Fruit fly (Drosophila melanogaster) whole organism, embryonic: ENCODE measurements around the gene tbrd-1.

Source experiments
- ATbp ChIP-seq: fragments of 200-800 bp; sonication (Bioruptor generic); optimal IDR thresholded peaks from 2 replicates; lab custom pipeline; 2017; ENCODE audit warnings: missing biosample characterization, mild to moderate bottlenecking, missing genetic modification characterization, missing genetic modification reagents
- CG16813 ChIP-seq: fragments of 200-800 bp; sonication (Bioruptor generic); IDR thresholded peaks from 3 replicates; pipeline ENCODE4 v1.3.6; 2022; ENCODE audit warnings: missing biosample characterization, missing genetic modification characterization; ENCODE audit not compliant: partially characterized antibody
- CG16815 ChIP-seq: fragments of 200-800 bp; sonication (Bioruptor generic); optimal IDR thresholded peaks from 3 replicates; lab custom pipeline; 2017; ENCODE audit warnings: missing biosample characterization, mild to moderate bottlenecking, missing genetic modification characterization
- CG17385 ChIP-seq: fragments of 200-800 bp; sonication (Bioruptor generic); optimal IDR thresholded peaks from 3 replicates; lab custom pipeline; 2018; ENCODE audit warnings: missing biosample characterization, mild to moderate bottlenecking, missing genetic modification characterization
- CG17912 ChIP-seq: fragments of 200-800 bp; sonication (Bioruptor generic); optimal IDR thresholded peaks from 2 replicates; lab custom pipeline; 2018; ENCODE audit warnings: missing biosample characterization, mild to moderate bottlenecking, missing genetic modification characterization
- CG3281 ChIP-seq: fragments of 200-800 bp; sonication (Bioruptor generic); optimal IDR thresholded peaks from 3 replicates; lab custom pipeline; 2017; ENCODE audit warnings: missing biosample characterization, mild to moderate bottlenecking, missing genetic modification characterization
- CG42726 ChIP-seq: fragments of 200-800 bp; sonication (Bioruptor generic); IDR thresholded peaks from 2 replicates; pipeline ENCODE4 v1.3.6; 2022; ENCODE audit warnings: missing biosample characterization, missing genetic modification characterization; ENCODE audit not compliant: partially characterized antibody
- CG7357 ChIP-seq: fragments of 200-800 bp; sonication (Bioruptor generic); IDR thresholded peaks from 3 replicates; pipeline ENCODE4 v1.3.6; 2022; ENCODE audit warnings: missing biosample characterization, missing genetic modification characterization
- CG7745 ChIP-seq: fragments of 200-800 bp; sonication (Bioruptor generic); optimal IDR thresholded peaks from 2 replicates; lab custom pipeline; 2018; ENCODE audit warnings: missing biosample characterization, mild to moderate bottlenecking, missing genetic modification characterization, moderate library complexity
- CG8089 ChIP-seq: fragments of 200-800 bp; sonication (Bioruptor generic); optimal IDR thresholded peaks from 3 replicates; lab custom pipeline; 2016; ENCODE audit warnings: missing biosample characterization, missing genetic modification characterization
- CG8281 ChIP-seq: fragments of 200-800 bp; sonication (Bioruptor generic); optimal IDR thresholded peaks from 2 replicates; lab custom pipeline; 2018; ENCODE audit warnings: missing biosample characterization, mild to moderate bottlenecking, missing genetic modification characterization, moderate library complexity
- CG8765 ChIP-seq: fragments of 200-800 bp; sonication (Bioruptor generic); IDR thresholded peaks from 2 replicates; pipeline ENCODE4 v1.3.6; 2022; ENCODE audit warnings: missing biosample characterization, missing genetic modification characterization
- CG8944 ChIP-seq: fragments of 200-800 bp; sonication (Bioruptor generic); optimal IDR thresholded peaks from 3 replicates; lab custom pipeline; 2016; ENCODE audit warnings: missing biosample characterization, missing genetic modification characterization
- CG9727 ChIP-seq: fragments of 200-800 bp; sonication (Bioruptor generic); optimal IDR thresholded peaks from 3 replicates; lab custom pipeline; 2017; ENCODE audit warnings: missing biosample characterization, mild to moderate bottlenecking, missing genetic modification characterization
- CG9817 ChIP-seq: fragments of 200-800 bp; sonication (Bioruptor generic); optimal IDR thresholded peaks from 2 replicates; lab custom pipeline; 2018; ENCODE audit warnings: missing biosample characterization, mild to moderate bottlenecking, missing genetic modification characterization, moderate library complexity
- CoRest ChIP-seq: fragments of 200-800 bp; sonication (Bioruptor generic); optimal IDR thresholded peaks from 3 replicates; lab custom pipeline; 2018; ENCODE audit warnings: missing biosample characterization, mild to moderate bottlenecking, missing genetic modification characterization, moderate library complexity
- D ChIP-seq, 2 experiments: fragments of 200-800 bp in 1 of 2; fragments of >200 bp in 1 of 2; sonication (Bioruptor generic) in 1 of 2; optimal IDR thresholded peaks; 2 replicates in 1 of 2; 3 replicates in 1 of 2; lab custom pipeline; 2017; ENCODE audit warnings: mild to moderate bottlenecking in 1 of 2, missing biosample characterization in 1 of 2, missing genetic modification characterization in 1 of 2, missing genetic modification reagents in 1 of 2
- E2f1 ChIP-seq: fragments of 200-800 bp; sonication (Bioruptor generic); IDR thresholded peaks from 2 replicates; pipeline ENCODE4 v1.3.6; 2022; ENCODE audit warnings: missing biosample characterization, missing genetic modification characterization
- ERR ChIP-seq: fragments of 200-800 bp; sonication (Bioruptor generic); optimal IDR thresholded peaks from 2 replicates; lab custom pipeline; 2016; ENCODE audit warnings: missing biosample characterization, missing genetic modification characterization
- Ets65A ChIP-seq: fragments of 200-800 bp; sonication (Bioruptor generic); peaks from one replicate; lab custom pipeline; 2016; ENCODE audit warnings: missing biosample characterization, missing genetic modification characterization
- Hr51 ChIP-seq, 2 experiments: fragments of 200-800 bp; sonication (Bioruptor generic); optimal IDR thresholded peaks; 2 replicates in 1 of 2; 3 replicates in 1 of 2; lab custom pipeline; 2016 to 2018; ENCODE audit warnings: missing biosample characterization in 2 of 2, missing genetic modification characterization in 2 of 2, mild to moderate bottlenecking in 1 of 2, moderate library complexity in 1 of 2
- Med ChIP-seq: fragments of 200-800 bp; sonication (Bioruptor generic); peaks from one replicate; lab custom pipeline; 2016; ENCODE audit warnings: missing biosample characterization, missing genetic modification characterization, mild to moderate bottlenecking, inconsistent platforms, moderate library complexity
- Myb ChIP-seq: fragments of 200-800 bp; sonication (Bioruptor generic); optimal IDR thresholded peaks from 2 replicates; lab custom pipeline; 2016; ENCODE audit warnings: missing biosample characterization, missing genetic modification characterization
- Neu2 ChIP-seq: fragments of 200-800 bp; sonication (Bioruptor generic); optimal IDR thresholded peaks from 3 replicates; lab custom pipeline; 2016; ENCODE audit warnings: missing biosample characterization, missing genetic modification characterization, borderline replicate concordance
- Nf-YB ChIP-seq: fragments of 200-800 bp; sonication (Bioruptor generic); optimal IDR thresholded peaks from 3 replicates; lab custom pipeline; 2019; ENCODE audit warnings: missing biosample characterization, mild to moderate bottlenecking, missing genetic modification characterization, moderate library complexity
- Sry-β ChIP-seq: fragments of 200-800 bp; sonication (Bioruptor generic); optimal IDR thresholded peaks from 2 replicates; lab custom pipeline; 2018; ENCODE audit warnings: missing biosample characterization, mild to moderate bottlenecking, missing genetic modification characterization, moderate library complexity
- Taf1 ChIP-seq: fragments of 200-800 bp; sonication (Bioruptor generic); IDR thresholded peaks from 2 replicates; pipeline ENCODE4 v1.3.6; 2022; ENCODE audit warnings: missing biosample characterization, missing genetic modification characterization
- aop ChIP-seq: fragments of 200-800 bp; sonication (Bioruptor generic); IDR thresholded peaks from 2 replicates; pipeline ENCODE4 v1.3.6; 2022; ENCODE audit warnings: missing biosample characterization, missing genetic modification characterization
- crc ChIP-seq: fragments of 200-800 bp; sonication (Bioruptor generic); optimal IDR thresholded peaks from 2 replicates; lab custom pipeline; 2016; ENCODE audit warnings: missing biosample characterization, missing genetic modification characterization
- crp ChIP-seq, 2 experiments: fragments of 200-800 bp; sonication (Bioruptor generic); optimal IDR thresholded peaks; 2 replicates in 1 of 2; 3 replicates in 1 of 2; lab custom pipeline; 2017; ENCODE audit warnings: missing biosample characterization in 2 of 2, missing genetic modification characterization in 2 of 2, mild to moderate bottlenecking in 1 of 2, moderate library complexity in 1 of 2
- ewg ChIP-seq: fragments of 200-800 bp; sonication (Bioruptor generic); optimal IDR thresholded peaks from 3 replicates; lab custom pipeline; 2017; ENCODE audit warnings: mild to moderate bottlenecking, missing biosample characterization, missing genetic modification reagents, missing genetic modification characterization
- gce ChIP-seq: fragments of 200-800 bp; sonication (Bioruptor generic); IDR thresholded peaks from 3 replicates; pipeline ENCODE4 v1.3.6; 2022; ENCODE audit warnings: missing biosample characterization, missing genetic modification characterization
- kni ChIP-seq: fragments of 200-800 bp; sonication (Bioruptor generic); optimal IDR thresholded peaks from 3 replicates; lab custom pipeline; 2017; ENCODE audit warnings: mild to moderate bottlenecking, missing biosample characterization, missing genetic modification reagents, missing genetic modification characterization
- lbe ChIP-seq: fragments of 200-800 bp; sonication (Bioruptor generic); optimal IDR thresholded peaks from 2 replicates; lab custom pipeline; 2016; ENCODE audit warnings: missing biosample characterization, mild to moderate bottlenecking, missing genetic modification characterization
- mld ChIP-seq: fragments of 200-800 bp; sonication (Bioruptor generic); IDR thresholded peaks from 3 replicates; pipeline ENCODE4 v1.3.6; 2022; ENCODE audit warnings: missing biosample characterization, missing genetic modification characterization; ENCODE audit not compliant: partially characterized antibody
- prd ChIP-seq, 3 experiments: fragments of >200 bp in 2 of 3; fragments of 200-800 bp in 1 of 3; sonication (Bioruptor generic) in 1 of 3; optimal IDR thresholded peaks in 2 of 3; IDR thresholded peaks in 1 of 3; 2 replicates in 2 of 3; 3 replicates in 1 of 3; pipeline versions ENCODE4 v1.3.6 to Lab custom; 2017 to 2022; ENCODE audit warnings: missing biosample characterization in 1 of 3, missing genetic modification characterization in 1 of 3
- pum ChIP-seq: fragments of 200-800 bp; sonication (Bioruptor generic); optimal IDR thresholded peaks from 2 replicates; lab custom pipeline; 2016; ENCODE audit warnings: missing biosample characterization, missing genetic modification characterization
- pzg ChIP-seq: fragments of 200-800 bp; sonication (Bioruptor generic); optimal IDR thresholded peaks from 3 replicates; lab custom pipeline; 2018; ENCODE audit warnings: missing biosample characterization, mild to moderate bottlenecking, missing genetic modification characterization, moderate library complexity
- run ChIP-seq: fragments of 200-800 bp; sonication (Bioruptor generic); optimal IDR thresholded peaks from 3 replicates; lab custom pipeline; 2018; ENCODE audit warnings: missing biosample characterization, mild to moderate bottlenecking, missing genetic modification characterization
- schlank ChIP-seq: fragments of 200-800 bp; sonication (Bioruptor generic); optimal IDR thresholded peaks from 2 replicates; lab custom pipeline; 2018; ENCODE audit warnings: missing biosample characterization, mild to moderate bottlenecking, missing genetic modification characterization
- scrt ChIP-seq: fragments of 200-800 bp; sonication (Bioruptor generic); optimal IDR thresholded peaks from 2 replicates; lab custom pipeline; 2018; ENCODE audit warnings: missing biosample characterization, mild to moderate bottlenecking, missing genetic modification characterization, moderate library complexity
- seq ChIP-seq: fragments of 200-800 bp; sonication (Bioruptor generic); IDR thresholded peaks from 2 replicates; pipeline ENCODE4 v1.3.6; 2022; ENCODE audit warnings: missing biosample characterization, missing genetic modification characterization
- sima ChIP-seq: fragments of 200-800 bp; sonication (Bioruptor generic); optimal IDR thresholded peaks from 2 replicates; lab custom pipeline; 2016; ENCODE audit warnings: missing biosample characterization, missing genetic modification characterization
- tio ChIP-seq: fragments of 200-800 bp; sonication (Bioruptor generic); optimal IDR thresholded peaks from 2 replicates; lab custom pipeline; 2017; ENCODE audit warnings: missing biosample characterization, missing genetic modification characterization, inconsistent platforms
- twi ChIP-seq: fragments of 200-800 bp; optimal IDR thresholded peaks from 2 replicates; lab custom pipeline; 2019; ENCODE audit warnings: missing biosample characterization, mild to moderate bottlenecking, missing genetic modification characterization, moderate library complexity
- zen ChIP-seq: fragments of 200-800 bp; sonication (Bioruptor generic); optimal IDR thresholded peaks from 3 replicates; lab custom pipeline; 2018; ENCODE audit warnings: missing biosample characterization, mild to moderate bottlenecking, missing genetic modification characterization, moderate library complexity

Gene tbrd-1

DNA sequence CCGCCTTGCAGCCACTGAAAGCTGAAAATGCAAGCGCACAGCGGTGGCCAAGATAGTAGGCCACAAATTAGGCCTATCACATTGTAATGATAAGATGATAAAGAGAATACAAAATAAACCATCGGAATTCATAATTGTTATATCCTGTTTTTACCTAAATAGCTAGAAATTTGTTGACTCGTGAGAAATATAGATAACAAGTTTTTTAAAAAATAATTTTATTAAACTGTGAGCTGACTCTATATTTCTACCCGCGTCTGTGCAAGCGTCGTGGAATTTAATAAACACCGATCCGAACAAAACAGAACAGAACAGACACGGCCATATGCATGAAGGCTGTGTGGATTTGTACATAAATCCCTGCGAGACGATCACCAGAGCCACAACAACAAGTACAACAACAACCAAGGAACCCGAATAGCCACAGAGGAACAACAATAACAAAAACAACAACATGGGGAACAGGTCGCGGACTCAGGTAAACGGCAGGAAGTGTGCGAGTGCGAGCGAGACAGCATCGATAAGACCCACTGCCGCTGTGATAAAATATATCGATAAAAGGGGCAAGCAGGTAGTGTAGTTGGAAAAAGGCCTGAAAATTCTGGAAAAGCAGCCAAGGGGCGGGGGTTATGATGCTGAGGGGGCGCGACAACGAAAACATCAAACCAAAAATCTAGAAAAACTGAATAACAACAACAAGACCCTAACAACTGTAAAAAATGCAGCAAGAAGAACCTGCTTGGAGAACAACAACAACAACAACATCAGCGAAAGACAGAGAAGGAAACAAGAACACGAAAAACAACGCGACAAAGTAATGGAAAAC lies 6.9 kb downstream of the tbrd-1 start (continued):
- TF ChIP-seq pum (GFP tag; lab: Kevin White, UChicago) (peak; percentile 80), ERR (GFP tag; lab: Kevin White, UChicago) (no peak), CG16813 (GFP tag; lab: Robert Waterston, UW) (no peak), mld (GFP tag; lab: Robert Waterston, UW) (no peak), Hr51 (GFP tag; optimal IDR thresholded peaks at IDR 0.05; lab: Kevin White, UChicago) (peak; percentile 61 to 89), tio (GFP tag; lab: Kevin White, UChicago) (peak; percentile 90), run (tag; lab: Kevin White, UChicago) (peak; percentile 87), aop (0 out of 2 replicates have a peak, but pooled peaks have one; percentile 2), Ets65A (GFP tag; lab: Kevin White, UChicago) (peak; percentile 90), sima (GFP tag; lab: Kevin White, UChicago) (peak; percentile 9), E2f1 (GFP tag; lab: Robert Waterston, UW) (peak; percentile 82), Neu2 (GFP tag; lab: Kevin White, UChicago) (peak; percentile 14), Sry-β (peak; percentile 54), CG17912 (GFP tag; lab: Kevin White, UChicago) (no peak), schlank (tag; lab: Kevin White, UChicago) (no peak), Nf-YB (GFP tag; lab: Kevin White, UChicago) (peak; percentile 74), scrt (GFP tag; lab: Kevin White, UChicago) (peak; percentile 55), twi (tag; lab: Kevin White, UChicago) (peak; percentile 94), CG7745 (no peak), ewg (GFP tag; lab: Kevin White, UChicago) (peak; percentile 67), CoRest (peak; percentile 89), CG17385 (peak; percentile 83), CG9727 (GFP tag; lab: Kevin White, UChicago) (peak; percentile 92), CG8089 (peak; percentile 55), CG7357 (GFP tag; lab: Robert Waterston, UW) (peak; percentile 62; the same call in 2 of the 3 replicates), prd (optimal IDR thresholded peaks at IDR 0.05; lab: Kevin White, UChicago) (no peak), prd (GFP tag; IDR thresholded peaks at IDR 0.05; lab: Robert Waterston, UW) (peak; percentile 92), Med (GFP tag; lab: Kevin White, UChicago) (peak; percentile 89), ATbp (GFP tag; lab: Kevin White, UChicago) (peak; percentile 89), CG8944 (GFP tag; lab: Kevin White, UChicago) (peak; percentile 68), CG42726 (GFP tag; lab: Robert Waterston, UW) (no peak), kni (GFP tag; lab: Kevin White, UChicago) (peak; percentile 80), CG9817 (tag; lab: Kevin White, UChicago) (peak; percentile 55), CG8765 (peak; percentile 80), Taf1 (GFP tag; lab: Robert Waterston, UW) (0 out of 2 replicates have a peak, but pooled peaks have one; percentile 21), pzg (GFP tag; lab: Kevin White, UChicago) (no peak), crp (GFP tag; optimal IDR thresholded peaks at IDR 0.05; lab: Kevin White, UChicago) (peak in 1 of 2 experiments; percentile 24), crc (GFP tag; lab: Kevin White, UChicago) (peak; percentile 36), seq (GFP tag; lab: Robert Waterston, UW) (no peak; the same call in 1 of the 2 replicates), CG16815 (GFP tag; lab: Kevin White, UChicago) (peak; percentile 83), CG8281 (tag; lab: Kevin White, UChicago) (peak; percentile 55), CG3281 (GFP tag; lab: Kevin White, UChicago) (peak; percentile 62), gce (peak; percentile 77; the same call in 2 of the 3 replicates), zen (peak; percentile 95), lbe (GFP tag; lab: Kevin White, UChicago) (peak; percentile 91), Myb (peak; percentile 3), D (optimal IDR thresholded peaks at IDR 0.05; lab: Kevin White, UChicago) (no peak), D (GFP tag; optimal IDR thresholded peaks at IDR 0.05; lab: Kevin White, UChicago) (peak; percentile 93)
